Worm (Caenorhabditis elegans) whole organism, early embryonic: Measurements from ENCODE around the gene F15E6.6.

Experiments
- B0310.2 ChIP-seq: sonication (generic microtip); optimal IDR thresholded peaks from 2 replicates; lab custom pipeline; 2016; ENCODE audit warnings: mild to moderate bottlenecking, missing genetic modification characterization, missing compliant biosample characterization
- F13C5.2 ChIP-seq: sonication (generic microtip); optimal IDR thresholded peaks from 2 replicates; lab custom pipeline; 2017; ENCODE audit warnings: mild to moderate bottlenecking, missing genetic modification characterization, inconsistent platforms, missing compliant biosample characterization
- aly-1 ChIP-seq: sonication (generic microtip); optimal IDR thresholded peaks from 2 replicates; lab custom pipeline; 2016; ENCODE audit warnings: missing genetic modification characterization, missing compliant biosample characterization
- ama-1 ChIP-seq: fragments of 150-350 bp; optimal IDR thresholded peaks from 2 replicates; lab custom pipeline; 2014
- ceh-13 ChIP-seq: fragments of 200-800 bp; sonication (Bioruptor generic); optimal IDR thresholded peaks from 2 replicates; lab custom pipeline; 2018; ENCODE audit warnings: mild to moderate bottlenecking, missing genetic modification characterization, missing compliant biosample characterization
- ceh-36 ChIP-seq: sonication (generic microtip); optimal IDR thresholded peaks from 2 replicates; lab custom pipeline; 2016; ENCODE audit warnings: missing genetic modification characterization, inconsistent platforms, missing compliant biosample characterization
- ets-7 ChIP-seq: sonication (generic microtip); optimal IDR thresholded peaks from 2 replicates; lab custom pipeline; 2016; ENCODE audit warnings: missing genotype, missing genetic modification characterization, missing compliant biosample characterization
- flt-1 ChIP-seq: fragments of 200-800 bp; sonication (Bioruptor generic); IDR thresholded peaks from 2 replicates; pipeline ENCODE4 v1.3.6; 2022; ENCODE audit warnings: missing genetic modification characterization, missing compliant biosample characterization
- hmbx-1 ChIP-seq: sonication (generic microtip); optimal IDR thresholded peaks from 2 replicates; lab custom pipeline; 2016; ENCODE audit warnings: mild to moderate bottlenecking, missing genetic modification characterization, missing compliant biosample characterization
- hmg-4 ChIP-seq: fragments of 200-800 bp; sonication (Bioruptor generic); optimal IDR thresholded peaks from 2 replicates; lab custom pipeline; 2018; ENCODE audit warnings: mild to moderate bottlenecking, missing genetic modification characterization, missing compliant biosample characterization
- hnd-1 ChIP-seq: sonication (generic microtip); optimal IDR thresholded peaks from 2 replicates; lab custom pipeline; 2016; ENCODE audit warnings: missing genetic modification characterization, missing compliant biosample characterization
- pes-1 ChIP-seq: fragments of 200-800 bp; sonication (Bioruptor generic); IDR thresholded peaks from 2 replicates; pipeline ENCODE4 v1.3.6; 2022; ENCODE audit warnings: missing genetic modification reagents, missing genetic modification characterization, missing compliant biosample characterization
- scrt-1 ChIP-seq: fragments of 200-800 bp; sonication (Bioruptor generic); IDR thresholded peaks from 2 replicates; pipeline ENCODE4 v1.3.6; 2022; ENCODE audit warnings: missing genetic modification characterization, missing compliant biosample characterization
- sea-1 ChIP-seq: fragments of 200-800 bp; sonication (Bioruptor generic); conservative IDR thresholded peaks from 2 replicates; pipeline ENCODE4 v1.3.6; 2022; ENCODE audit warnings: missing genetic modification characterization, missing compliant biosample characterization
- tbx-11 ChIP-seq: fragments of 200-800 bp; sonication (Bioruptor generic); IDR thresholded peaks from 2 replicates; pipeline ENCODE4 v1.3.6; 2022; ENCODE audit warnings: missing genetic modification characterization, missing compliant biosample characterization
- tbx-37 ChIP-seq: fragments of 200-800 bp; sonication (Bioruptor generic); conservative IDR thresholded peaks from 2 replicates; pipeline ENCODE4 v1.3.6; 2022; ENCODE audit warnings: missing genetic modification reagents, missing genetic modification characterization, missing compliant biosample characterization
- tra-4 ChIP-seq: sonication (generic microtip); optimal IDR thresholded peaks from 2 replicates; lab custom pipeline; 2017; ENCODE audit warnings: missing genetic modification characterization, missing compliant biosample characterization

F15E6.6 gene

DNA sequence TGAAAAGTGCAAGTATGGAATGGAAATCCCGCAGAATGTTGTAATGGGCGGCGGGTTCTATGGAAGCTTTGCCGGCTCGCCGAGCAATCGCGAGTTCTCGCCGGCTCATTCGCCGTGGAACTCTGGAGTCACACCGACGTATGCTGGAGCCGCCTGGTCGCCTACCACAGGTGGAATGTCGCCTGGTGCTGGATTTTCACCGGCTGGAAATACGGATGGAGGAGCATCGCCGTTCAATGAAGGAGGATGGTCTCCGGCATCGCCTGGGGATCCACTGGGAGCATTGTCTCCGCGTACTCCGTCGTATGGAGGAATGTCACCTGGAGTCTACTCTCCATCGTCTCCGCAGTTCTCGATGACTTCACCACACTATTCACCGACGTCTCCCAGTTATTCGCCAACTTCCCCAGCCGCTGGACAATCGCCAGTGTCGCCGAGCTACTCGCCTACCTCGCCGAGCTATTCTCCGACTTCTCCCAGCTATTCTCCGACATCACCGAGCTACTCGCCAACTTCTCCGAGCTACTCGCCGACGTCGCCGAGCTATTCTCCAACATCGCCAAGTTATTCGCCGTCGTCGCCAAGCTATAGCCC is 28.8 kb downstream of the F15E6.6 start:
- TF ChIP-seq aly-1 (peak; percentile 1), tbx-11 (no peak), ceh-36 (tag; lab: Kevin White, UChicago) (no peak), hmg-4 (GFP tag; lab: Kevin White, UChicago) (no peak), hnd-1 (tag; lab: Kevin White, UChicago) (no peak), pes-1 (GFP tag; lab: Robert Waterston, UW) (no peak), sea-1 (GFP tag; lab: Robert Waterston, UW) (no peak)

DNA sequence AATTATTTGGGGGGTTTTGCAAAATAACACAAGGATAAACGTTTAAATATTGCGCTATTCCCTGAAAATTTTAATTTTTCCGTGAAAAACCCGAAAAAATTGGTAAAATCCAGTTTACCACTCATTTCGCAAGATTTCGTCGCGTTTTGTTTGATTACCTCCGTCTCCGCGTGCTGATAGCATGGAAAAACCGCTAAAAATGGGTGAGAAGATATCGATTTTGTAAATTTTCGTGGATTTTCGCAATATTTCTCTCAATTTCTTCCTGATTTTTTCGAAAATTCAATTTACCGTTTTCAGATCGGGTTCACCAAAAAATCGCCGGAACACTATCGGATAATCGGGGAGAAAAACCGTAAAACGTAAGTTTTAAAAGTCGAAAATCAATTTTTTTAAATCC is 36.1 kb downstream of the F15E6.6 start, which contains the start of gene ama-1:
TSS of gene ama-1 (plus strand) at position 301 of the 400 bp plus-strand sequence.
- TF ChIP-seq sea-1 (GFP tag; lab: Robert Waterston, UW) (no peak), aly-1 (no peak), ets-7 (no peak), tbx-37 (GFP tag; lab: Robert Waterston, UW) (no peak), flt-1 (GFP tag; lab: Robert Waterston, UW) (no peak), B0310.2 (tag; lab: Kevin White, UChicago) (no peak)

DNA sequence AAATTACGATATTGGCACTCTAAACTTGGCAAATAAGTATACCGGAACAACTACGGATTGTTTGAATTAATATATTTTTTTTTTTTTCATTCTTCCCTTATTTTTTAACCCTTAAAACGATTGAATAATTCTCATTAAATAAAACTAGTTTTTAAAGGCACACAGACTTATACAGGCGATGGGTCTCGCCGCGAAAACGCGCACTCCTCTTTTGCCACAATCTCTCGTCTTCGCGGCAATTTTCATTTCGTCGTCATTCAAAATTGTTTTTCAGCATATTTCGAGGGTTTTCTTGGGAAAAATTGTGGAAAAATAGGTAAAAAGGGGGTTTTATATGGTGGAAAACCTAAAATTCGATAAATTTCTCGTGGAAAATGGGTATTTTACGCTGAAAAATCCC is 36.6 kb downstream of the F15E6.6 start:
- TF ChIP-seq F13C5.2 (tag; lab: Kevin White, UChicago) (peak; percentile 18), ets-7 (no peak), scrt-1 (GFP tag; lab: Robert Waterston, UW) (no peak)

DNA sequence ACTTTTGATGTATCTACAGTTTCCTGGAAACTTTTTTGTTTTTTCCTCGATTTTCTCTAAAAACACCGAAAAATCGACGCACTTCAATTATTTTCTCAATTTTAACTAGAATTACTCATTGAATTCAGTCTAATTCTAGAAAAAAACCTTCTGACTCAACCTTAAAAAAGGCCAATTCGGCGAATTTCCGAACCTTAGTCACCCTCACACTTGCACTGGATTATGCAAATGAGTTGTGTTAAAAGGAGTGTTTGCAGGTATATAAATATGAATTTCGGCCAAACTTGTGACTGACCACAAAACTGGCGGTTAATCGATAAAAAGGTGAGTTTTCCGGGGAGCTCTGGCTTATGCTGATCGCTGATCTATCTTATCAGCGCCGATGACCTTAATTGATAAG is 37.4 kb downstream of the F15E6.6 start, which contains the start of gene ttr-20:
TSS of gene ttr-20 (plus strand) at position 301 of the 400 bp plus-strand sequence.
- TF ChIP-seq F13C5.2 (tag; lab: Kevin White, UChicago) = no peak
- TF ChIP-seq sea-1 (GFP tag; lab: Robert Waterston, UW) = no peak
- no peak for TF ChIP-seq tra-4 (tag; lab: Kevin White, UChicago)
- TF ChIP-seq tbx-11 = no peak
- no peak for TF ChIP-seq aly-1
- TF ChIP-seq ets-7 = no peak
- no peak for TF ChIP-seq ceh-13 (GFP tag; lab: Kevin White, UChicago)
- TF ChIP-seq flt-1 (GFP tag; lab: Robert Waterston, UW) = no peak
- TF ChIP-seq tbx-37 (GFP tag; lab: Robert Waterston, UW) = no peak
- TF ChIP-seq scrt-1 (GFP tag; lab: Robert Waterston, UW) = no peak
- TF ChIP-seq hnd-1 (tag; lab: Kevin White, UChicago) = no peak
- TF ChIP-seq hmg-4 (GFP tag; lab: Kevin White, UChicago) = no peak

DNA sequence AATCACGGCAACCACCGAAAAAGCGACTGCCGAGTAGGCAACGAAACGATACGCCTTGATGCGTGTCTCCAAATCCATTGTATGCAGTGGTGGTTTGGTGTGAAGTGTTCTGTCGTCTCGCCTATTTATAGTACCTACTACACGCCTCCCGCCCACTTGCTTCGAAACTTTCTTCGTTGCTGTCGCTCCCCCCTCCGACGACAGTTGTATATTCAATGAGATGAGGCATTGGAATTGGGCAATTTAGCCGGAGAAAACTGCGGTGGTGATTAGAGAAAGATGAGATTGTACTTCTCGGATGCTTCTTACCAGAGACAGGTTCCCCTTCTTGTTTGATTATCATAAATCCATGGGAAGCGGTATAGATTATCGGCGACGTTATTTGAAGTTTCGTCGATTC is 39.4 kb downstream of the F15E6.6 start, which contains the start of gene col-34:
TSS of gene col-34 (minus strand) at position 101 of the 400 bp plus-strand sequence.
- TF ChIP-seq B0310.2 (tag; lab: Kevin White, UChicago) (no peak), hmbx-1 (tag; lab: Kevin White, UChicago) (no peak), hmg-4 (GFP tag; lab: Kevin White, UChicago) (no peak), ets-7 (no peak), tbx-11 (no peak), scrt-1 (GFP tag; lab: Robert Waterston, UW) (no peak), ceh-36 (tag; lab: Kevin White, UChicago) (no peak), aly-1 (no peak), F13C5.2 (tag; lab: Kevin White, UChicago) (no peak), sea-1 (GFP tag; lab: Robert Waterston, UW) (no peak), hnd-1 (tag; lab: Kevin White, UChicago) (no peak), flt-1 (GFP tag; lab: Robert Waterston, UW) (no peak), ama-1 (lab: Kevin White, UChicago) (no peak)

DNA sequence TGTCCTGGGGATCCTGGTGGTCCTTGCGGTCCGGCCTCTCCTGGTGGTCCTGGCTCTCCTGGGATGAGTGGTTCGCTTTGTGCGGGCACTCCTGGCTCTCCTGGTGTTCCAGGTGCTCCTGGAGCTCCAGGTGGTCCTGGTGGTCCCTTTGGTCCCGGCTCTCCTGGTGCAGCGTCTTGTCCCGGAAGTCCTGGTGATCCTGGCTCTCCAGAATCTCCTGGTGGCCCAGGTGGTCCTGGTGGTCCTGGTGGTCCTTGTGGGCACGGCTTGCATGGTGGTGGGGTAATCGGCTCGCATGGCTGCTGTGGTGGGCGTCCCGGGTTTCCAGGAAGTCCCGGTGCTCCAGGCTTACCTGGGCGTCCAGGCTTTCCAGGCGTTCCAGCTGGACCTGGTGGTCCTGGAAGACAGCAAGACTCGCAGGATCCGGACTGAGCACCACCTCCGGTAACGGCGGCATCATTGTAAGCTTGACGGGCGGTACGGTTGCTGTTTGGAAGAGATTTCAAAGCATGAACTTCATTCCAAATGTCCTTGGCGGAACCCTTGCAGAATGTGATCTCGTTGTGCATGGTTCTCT is 40.0 kb downstream of the F15E6.6 start:
- TF ChIP-seq aly-1 (peak; percentile 2), ets-7 (no peak)

DNA sequence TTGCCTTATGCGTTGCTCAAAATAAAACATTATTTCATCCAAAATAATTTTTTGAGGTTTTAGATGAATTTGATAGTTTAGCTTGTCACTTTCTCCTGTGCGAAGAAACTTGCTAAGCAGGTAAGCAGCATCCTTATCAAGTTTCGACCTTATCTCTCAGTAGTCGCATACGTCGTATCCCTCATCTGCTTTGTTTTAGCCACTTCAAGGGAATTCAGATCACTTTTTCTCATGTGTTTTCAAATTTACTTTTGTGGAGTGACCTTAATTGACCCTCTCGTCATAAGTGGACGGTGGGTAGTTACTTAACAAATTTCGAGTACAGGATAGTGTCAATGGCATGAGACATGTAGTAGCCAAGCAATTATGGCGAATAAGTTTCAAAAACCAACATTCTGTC is 47.2 kb downstream of the F15E6.6 start:
- no peak for TF ChIP-seq scrt-1 (GFP tag; lab: Robert Waterston, UW)
- TF ChIP-seq pes-1 (GFP tag; lab: Robert Waterston, UW) = no peak
- TF ChIP-seq hmbx-1 (tag; lab: Kevin White, UChicago) = no peak
- no peak for TF ChIP-seq ama-1 (lab: Kevin White, UChicago)
- TF ChIP-seq tbx-11 = no peak
- no peak for TF ChIP-seq ceh-36 (tag; lab: Kevin White, UChicago)
- TF ChIP-seq tbx-37 (GFP tag; lab: Robert Waterston, UW) = no peak
- no peak for TF ChIP-seq flt-1 (GFP tag; lab: Robert Waterston, UW)
- no peak for TF ChIP-seq B0310.2 (tag; lab: Kevin White, UChicago)
- no peak for TF ChIP-seq ceh-13 (GFP tag; lab: Kevin White, UChicago)
- no peak for TF ChIP-seq sea-1 (GFP tag; lab: Robert Waterston, UW)
- no peak for TF ChIP-seq F13C5.2 (tag; lab: Kevin White, UChicago)
- no peak for TF ChIP-seq ets-7
- TF ChIP-seq hnd-1 (tag; lab: Kevin White, UChicago) = no peak
- TF ChIP-seq hmg-4 (GFP tag; lab: Kevin White, UChicago) = no peak
- TF ChIP-seq aly-1 = no peak

DNA sequence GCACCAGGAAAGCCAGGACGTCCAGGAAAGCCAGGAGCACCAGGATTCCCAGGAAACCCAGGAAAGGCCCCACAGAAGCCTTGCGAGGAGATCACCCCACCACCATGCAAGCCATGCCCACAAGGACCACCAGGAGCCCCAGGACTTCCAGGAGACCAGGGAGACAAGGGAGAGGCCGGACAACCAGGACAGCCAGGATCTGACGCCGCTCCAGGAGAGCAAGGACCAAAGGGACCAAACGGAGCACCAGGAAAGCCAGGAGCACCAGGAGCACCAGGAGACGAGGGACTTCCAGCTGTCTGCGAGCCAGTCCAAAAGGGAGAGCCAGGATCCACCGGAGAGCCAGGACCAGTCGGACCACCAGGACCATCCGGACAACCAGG is 47.9 kb downstream of the F15E6.6 start:
- TF ChIP-seq hmbx-1 (tag; lab: Kevin White, UChicago) (no peak), pes-1 (GFP tag; lab: Robert Waterston, UW) (no peak), B0310.2 (tag; lab: Kevin White, UChicago) (no peak), ceh-36 (tag; lab: Kevin White, UChicago) (no peak), aly-1 (no peak), ama-1 (lab: Kevin White, UChicago) (no peak), tbx-37 (GFP tag; lab: Robert Waterston, UW) (no peak), tra-4 (tag; lab: Kevin White, UChicago) (no peak), flt-1 (GFP tag; lab: Robert Waterston, UW) (no peak), scrt-1 (GFP tag; lab: Robert Waterston, UW) (no peak), ets-7 (no peak), ceh-13 (GFP tag; lab: Kevin White, UChicago) (no peak), sea-1 (GFP tag; lab: Robert Waterston, UW) (no peak)
